Fruit fly (Drosophila melanogaster): ENCODE data around the gene CG34302.

DNA sequence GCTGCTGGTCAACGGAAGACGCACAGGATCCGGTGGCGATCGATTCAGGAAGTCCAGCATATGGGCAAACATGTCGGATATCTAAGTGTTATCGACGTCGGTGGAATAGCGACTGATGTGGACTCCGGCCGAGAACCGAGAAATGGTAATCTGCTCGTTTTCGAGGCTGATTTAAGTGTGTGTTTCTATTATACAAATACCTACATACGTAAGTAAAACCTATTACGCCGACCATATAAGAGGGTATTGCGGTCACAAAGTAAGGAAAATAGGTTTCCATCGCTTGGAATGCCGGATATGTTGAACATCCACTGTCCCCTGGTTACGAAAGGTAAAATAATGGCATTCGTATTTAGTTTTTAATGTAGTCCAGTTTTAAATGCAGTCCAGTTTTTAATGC, 5.3 kb downstream of the CG34302 start, which contains the start of gene CG9459:
- no peak for TF ChIP-seq fd59A (GFP tag; optimal IDR thresholded peaks at IDR 0.05)
- no peak for TF ChIP-seq CG34406 (GFP tag; optimal IDR thresholded peaks at IDR 0.05)
- TF ChIP-seq Sox15 (GFP tag; optimal IDR thresholded peaks at IDR 0.05), result no peak
- no peak for TF ChIP-seq CG3032 (tag; optimal IDR thresholded peaks at IDR 0.05)
- no peak for TF ChIP-seq CG11294 (GFP tag; IDR thresholded peaks at IDR 0.05)
- TF ChIP-seq CG16779 (tag; optimal IDR thresholded peaks at IDR 0.05), result no peak
- TF ChIP-seq dac (GFP tag; optimal IDR thresholded peaks at IDR 0.05), result no peak
- no peak for TF ChIP-seq Hr38 (GFP tag; optimal IDR thresholded peaks at IDR 0.05)
- TF ChIP-seq Hr4 (GFP tag; optimal IDR thresholded peaks at IDR 0.05), result no peak
